Worm (Caenorhabditis elegans) whole organism, young adult: ENCODE data around the gene Y105C5A.15.
"Not testable (repeated sequence)": the region's sequence is repeated elsewhere in the genome, so short reads cannot be mapped to it uniquely, and the experiment has no call there.

Experiments used
- B0019.2 ChIP-seq: fragments of 200-800 bp; sonication (Bioruptor generic); conservative IDR thresholded peaks from 2 replicates; pipeline ENCODE4 v1.3.6; 2022; ENCODE audit warnings: missing genetic modification reagents, missing genetic modification characterization, missing compliant biosample characterization
- B0035.1 ChIP-seq: sonication (generic microtip); optimal IDR thresholded peaks from 2 replicates; lab custom pipeline; 2016; ENCODE audit warnings: missing genetic modification characterization, mild to moderate bottlenecking, missing compliant biosample characterization, missing genotype, missing genetic modification reagents
- D2030.7 ChIP-seq: fragments of 200-800 bp; sonication (Bioruptor generic); IDR thresholded peaks from 2 replicates; pipeline ENCODE4 v1.3.6; 2022; ENCODE audit warnings: missing genetic modification reagents, missing genetic modification characterization, missing compliant biosample characterization
- F37B4.10 ChIP-seq: fragments of 200-800 bp; sonication (Bioruptor generic); IDR thresholded peaks from 2 replicates; pipeline ENCODE4 v1.3.6; 2022; ENCODE audit warnings: missing genetic modification characterization, missing compliant biosample characterization
- T07F8.4 ChIP-seq: sonication (generic microtip); optimal IDR thresholded peaks from 2 replicates; lab custom pipeline; 2016; ENCODE audit warnings: mild to moderate bottlenecking, missing genetic modification characterization, moderate library complexity, missing compliant biosample characterization
- aptf-2 ChIP-seq: fragments of 200-800 bp; sonication (Bioruptor generic); conservative IDR thresholded peaks from 2 replicates; pipeline ENCODE4 v1.3.6; 2022; ENCODE audit warnings: missing genetic modification reagents, missing genetic modification characterization, missing compliant biosample characterization
- atf-7 ChIP-seq: sonication (generic microtip); optimal IDR thresholded peaks from 2 replicates; lab custom pipeline; 2017; ENCODE audit warnings: mild to moderate bottlenecking, missing genetic modification characterization, missing compliant biosample characterization
- attf-6 ChIP-seq: fragments of 200-800 bp; sonication (Bioruptor generic); IDR thresholded peaks from 2 replicates; pipeline ENCODE4 v1.3.6; 2022; ENCODE audit warnings: missing genetic modification reagents, missing genetic modification characterization, missing compliant biosample characterization
- cebp-1 ChIP-seq, 2 experiments: fragments of 200-800 bp in 1 of 2; sonication (Bioruptor generic) in 1 of 2; sonication (generic microtip) in 1 of 2; IDR thresholded peaks in 1 of 2; optimal IDR thresholded peaks in 1 of 2; 2 replicates each; pipeline versions ENCODE4 v1.3.6 to Lab custom; 2017 to 2022; ENCODE audit warnings: missing compliant biosample characterization in 2 of 2, missing genetic modification characterization in 2 of 2, mild to moderate bottlenecking in 1 of 2, missing genetic modification reagents in 1 of 2, moderate library complexity in 1 of 2
- chd-7 ChIP-seq: sonication (generic microtip); optimal IDR thresholded peaks from 2 replicates; lab custom pipeline; 2016; ENCODE audit warnings: mild to moderate bottlenecking, missing genetic modification characterization, moderate library complexity, missing compliant biosample characterization
- egl-44 ChIP-seq: fragments of 200-800 bp; sonication (Bioruptor generic); IDR thresholded peaks from 2 replicates; pipeline ENCODE4 v1.3.6; 2022; ENCODE audit warnings: missing genetic modification reagents, missing genetic modification characterization, missing compliant biosample characterization
- hmg-1.2 ChIP-seq: fragments of 200-800 bp; sonication (Bioruptor generic); IDR thresholded peaks from 2 replicates; pipeline ENCODE4 v1.3.6; 2022; ENCODE audit warnings: missing genetic modification reagents, missing genetic modification characterization, missing compliant biosample characterization
- hsf-1 ChIP-seq: fragments of 200-800 bp; sonication (Bioruptor generic); IDR thresholded peaks from 2 replicates; pipeline ENCODE4 v1.3.6; 2022; ENCODE audit warnings: missing genetic modification reagents, missing genetic modification characterization, missing compliant biosample characterization
- lin-26 ChIP-seq: fragments of 200-800 bp; sonication (Bioruptor generic); IDR thresholded peaks from 2 replicates; pipeline ENCODE4 v1.3.6; 2022; ENCODE audit warnings: missing genetic modification reagents, missing genetic modification characterization, missing compliant biosample characterization
- madf-6 ChIP-seq: fragments of 200-800 bp; sonication (Bioruptor generic); IDR thresholded peaks from 2 replicates; pipeline ENCODE4 v1.3.6; 2022; ENCODE audit warnings: missing genetic modification reagents, missing genetic modification characterization, missing compliant biosample characterization
- mel-28 ChIP-seq: sonication (generic microtip); optimal IDR thresholded peaks from 2 replicates; lab custom pipeline; 2016; ENCODE audit warnings: borderline replicate concordance, mild to moderate bottlenecking, missing genetic modification characterization, missing compliant biosample characterization
- nfya-1 ChIP-seq: sonication (generic microtip); optimal IDR thresholded peaks from 2 replicates; lab custom pipeline; 2017; ENCODE audit warnings: antibody characterized with exemption, missing compliant biosample characterization, missing genetic modification characterization, borderline replicate concordance; ENCODE audit not compliant: insufficient read depth
- nfyb-1 ChIP-seq: fragments of 200-800 bp; sonication (Bioruptor generic); IDR thresholded peaks from 2 replicates; pipeline ENCODE4 v1.3.6; 2022; ENCODE audit warnings: missing genetic modification reagents, missing genetic modification characterization, missing compliant biosample characterization
- nhr-120 ChIP-seq: fragments of 200-800 bp; sonication (Bioruptor generic); IDR thresholded peaks from 2 replicates; pipeline ENCODE4 v1.3.6; 2022; ENCODE audit warnings: missing genetic modification characterization, missing compliant biosample characterization
- nhr-80 ChIP-seq: sonication (generic microtip); optimal IDR thresholded peaks from 2 replicates; lab custom pipeline; 2016; ENCODE audit warnings: missing genetic modification characterization, missing compliant biosample characterization
- rcor-1 ChIP-seq: fragments of 200-800 bp; sonication (Bioruptor generic); IDR thresholded peaks from 2 replicates; pipeline ENCODE4 v1.3.6; 2022; ENCODE audit warnings: missing genetic modification reagents, missing genetic modification characterization, missing compliant biosample characterization
- rpc-1 ChIP-seq, 2 experiments: fragments of 150-350 bp in 1 of 2; sonication (generic microtip) in 1 of 2; optimal IDR thresholded peaks; 2 replicates each; lab custom pipeline; 2014 to 2018; ENCODE audit warnings: missing biosample characterization in 1 of 2, missing genetic modification characterization in 1 of 2, missing genetic modification reagents in 1 of 2, missing genotype in 1 of 2
- snpc-4 ChIP-seq, 5 experiments: fragments of 150-350 bp in 1 of 5; sonication (generic microtip) in 4 of 5; optimal IDR thresholded peaks; 2 replicates each; lab custom pipeline; 2014 to 2018; ENCODE audit warnings: missing genetic modification characterization in 5 of 5, missing biosample characterization in 3 of 5, antibody characterized with exemption in 2 of 5, mild to moderate bottlenecking in 2 of 5, missing compliant biosample characterization in 2 of 5, missing genotype in 2 of 5, moderate library complexity in 2 of 5, missing genetic modification reagents in 1 of 5
- tbp1 ChIP-seq: fragments of 200-800 bp; sonication (Bioruptor generic); optimal IDR thresholded peaks from 2 replicates; lab custom pipeline; 2018; ENCODE audit warnings: mild to moderate bottlenecking, missing genetic modification characterization, missing compliant biosample characterization
- tlf-1 ChIP-seq: fragments of 200-800 bp; sonication (Bioruptor generic); optimal IDR thresholded peaks from 2 replicates; lab custom pipeline; 2018; ENCODE audit warnings: mild to moderate bottlenecking, missing genetic modification characterization, missing compliant biosample characterization

Gene Y105C5A.15

DNA sequence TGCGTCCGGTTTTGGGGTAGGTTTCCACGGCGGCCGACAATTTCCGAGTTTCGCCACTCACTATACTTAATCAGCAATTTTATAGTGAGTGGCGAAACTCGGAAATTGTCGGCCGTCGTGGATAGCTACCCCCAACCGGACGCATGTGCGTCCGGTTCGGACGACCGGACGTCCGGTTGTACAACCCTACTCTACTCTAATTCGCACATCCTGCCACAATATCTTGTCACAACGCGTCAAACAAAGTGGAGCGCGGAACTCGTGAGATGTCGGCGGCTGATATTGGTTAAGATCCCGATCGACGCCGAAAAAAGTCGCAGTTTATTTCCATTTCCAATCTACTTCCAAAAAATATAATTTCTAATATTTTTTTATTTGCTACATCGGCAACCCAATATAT is 21.4 kb downstream of the Y105C5A.15 start:
- TF ChIP-seq snpc-4 (GFP tag; optimal IDR thresholded peaks at IDR 0.05; lab: Kevin White, UChicago) (peak; percentile 40), snpc-4 (tag; optimal IDR thresholded peaks at IDR 0.05; lab: Kevin White, UChicago) (peak in 3 of 4 experiments; percentile 44 to 92 (median 74)), hmg-1.2 (GFP tag; lab: Robert Waterston, UW) (0 out of 2 replicates have a peak, but pooled peaks have one; percentile 12), attf-6 (GFP tag; lab: Robert Waterston, UW) (peak; percentile 74; the same call in 1 of the 2 replicates)

DNA sequence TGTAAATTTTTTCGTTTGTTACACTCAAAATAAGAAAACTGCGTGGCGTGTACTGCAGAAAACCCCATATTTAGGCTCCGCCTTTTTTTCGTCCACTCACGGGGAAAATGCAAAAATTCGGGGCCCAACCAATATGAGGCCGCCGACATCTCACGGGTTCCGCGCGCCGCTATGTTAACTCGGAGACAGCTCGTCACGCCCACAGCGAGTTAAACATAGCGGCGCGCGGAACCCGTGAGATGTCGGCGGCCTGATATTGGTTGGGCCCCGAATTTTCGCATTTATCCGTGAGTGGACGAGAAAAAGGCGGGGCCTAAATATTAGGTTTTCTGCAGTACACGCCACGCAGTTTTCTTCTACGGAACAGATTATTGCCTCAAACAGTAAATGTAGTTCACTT is 24.7 kb downstream of the Y105C5A.15 start:
- not testable (repeated sequence) for TF ChIP-seq snpc-4 (GFP tag; optimal IDR thresholded peaks at IDR 0.05; lab: Kevin White, UChicago)
- TF ChIP-seq snpc-4 (tag; optimal IDR thresholded peaks at IDR 0.05; lab: Kevin White, UChicago) = peak in 3 of 4 experiments; percentile 5 to 84 (median 52)

DNA sequence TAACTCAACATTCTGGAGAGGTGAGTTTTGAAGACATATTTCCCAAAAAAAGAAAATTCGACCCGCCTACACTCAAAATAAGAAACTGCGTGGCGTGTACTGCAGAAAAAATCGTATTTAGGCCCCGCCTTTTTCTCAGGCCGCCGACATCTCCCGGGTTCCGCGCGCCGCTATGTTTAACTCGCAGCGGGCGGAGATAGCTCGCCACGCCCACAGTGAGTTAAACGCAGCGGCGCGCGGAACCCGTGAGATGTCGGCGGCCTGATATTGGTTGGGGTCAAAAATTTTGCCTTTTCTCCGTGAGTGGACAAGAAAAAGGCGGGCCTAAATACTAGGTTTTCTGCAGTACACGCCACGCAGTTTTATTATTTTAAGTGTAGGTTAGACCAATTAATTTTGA is 29.4 kb downstream of the Y105C5A.15 start:
- TF ChIP-seq nfya-1 = no peak
- no peak for TF ChIP-seq tlf-1
- no peak for TF ChIP-seq mel-28 (tag; lab: Kevin White, UChicago)
- TF ChIP-seq aptf-2 (GFP tag; lab: Robert Waterston, UW) = no peak
- TF ChIP-seq snpc-4 (GFP tag; optimal IDR thresholded peaks at IDR 0.05; lab: Kevin White, UChicago) = no peak
- peak in 3 of 4 experiments; percentile 9 to 90 (median 67) for TF ChIP-seq snpc-4 (tag; optimal IDR thresholded peaks at IDR 0.05; lab: Kevin White, UChicago)
- TF ChIP-seq cebp-1 (GFP tag; IDR thresholded peaks at IDR 0.05; lab: Robert Waterston, UW) = no peak
- no peak for TF ChIP-seq cebp-1 (tag; optimal IDR thresholded peaks at IDR 0.05; lab: Kevin White, UChicago)
- TF ChIP-seq atf-7 (tag; lab: Kevin White, UChicago) = no peak
- no peak for TF ChIP-seq lin-26
- no peak for TF ChIP-seq B0035.1
- no peak for TF ChIP-seq chd-7 (tag; lab: Kevin White, UChicago)
- no peak for TF ChIP-seq T07F8.4 (tag; lab: Kevin White, UChicago)
- 0 out of 2 replicates have a peak, but pooled peaks have one; percentile 7 for TF ChIP-seq attf-6 (GFP tag; lab: Robert Waterston, UW)
- TF ChIP-seq madf-6 = no peak

DNA sequence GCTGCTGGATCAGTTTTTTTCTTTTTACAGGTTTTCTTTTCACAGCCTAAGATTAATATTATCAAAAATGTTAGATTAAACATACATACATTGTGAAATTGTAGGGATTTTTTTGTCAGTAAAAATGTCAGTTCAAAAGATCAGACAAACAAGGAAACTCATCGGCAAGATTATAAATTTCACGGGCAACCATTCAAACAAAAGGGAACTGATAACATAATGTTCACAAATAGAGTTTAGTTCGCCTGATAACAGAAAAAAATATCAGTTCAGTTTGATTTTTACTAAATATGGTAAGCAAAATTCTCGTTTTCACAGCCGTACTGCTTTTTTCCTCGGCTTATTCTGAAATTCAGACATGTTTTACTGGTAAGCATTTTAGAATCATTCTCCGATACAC is 37.2 kb downstream of the Y105C5A.15 start:
- TF ChIP-seq nhr-80 (tag; lab: Kevin White, UChicago) (peak; percentile 30), F37B4.10 (no peak)

DNA sequence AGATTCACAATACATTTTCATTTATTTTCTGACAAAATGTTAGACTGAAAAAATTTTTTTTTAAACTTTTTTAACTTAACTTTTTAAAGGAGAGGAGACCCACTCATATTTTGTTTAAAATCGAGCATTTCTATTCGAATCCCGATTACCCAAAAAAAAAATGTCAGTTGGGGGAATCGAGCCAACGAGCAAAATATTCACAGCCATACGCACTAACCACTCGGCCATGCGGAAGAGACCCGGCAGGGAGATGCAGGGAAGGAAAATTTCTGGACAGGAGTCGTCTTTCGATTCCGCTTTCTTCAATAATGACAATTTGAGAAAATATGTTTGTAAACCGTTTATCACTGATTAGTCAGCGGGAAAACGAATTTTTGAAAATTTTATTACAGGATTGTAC is 40.6 kb downstream of the Y105C5A.15 start:
- TF ChIP-seq rcor-1 (peak; percentile 32; the same call in 1 of the 2 replicates), D2030.7 (0 out of 2 replicates have a peak, but pooled peaks have one; percentile 23), rpc-1 (tag; optimal IDR thresholded peaks at IDR 0.05; lab: Kevin White, UChicago) (peak; percentile 16), egl-44 (GFP tag; lab: Robert Waterston, UW) (peak; percentile 52; the same call in 1 of the 2 replicates), attf-6 (GFP tag; lab: Robert Waterston, UW) (peak; percentile 99), snpc-4 (tag; optimal IDR thresholded peaks at IDR 0.05; lab: Kevin White, UChicago) (peak in 1 of 4 experiments; percentile 73), tbp1 (GFP tag; lab: Kevin White, UChicago) (peak; percentile 44), hsf-1 (GFP tag; lab: Robert Waterston, UW) (peak; percentile 81), hmg-1.2 (GFP tag; lab: Robert Waterston, UW) (peak; percentile 61), nfyb-1 (GFP tag; lab: Robert Waterston, UW) (peak; percentile 66; the same call in 1 of the 2 replicates), nhr-120 (0 out of 2 replicates have a peak, but pooled peaks have one; percentile 34), B0019.2 (GFP tag; lab: Robert Waterston, UW) (0 out of 2 replicates have a peak, but pooled peaks have one; percentile 10)
- TF ChIP-seq rpc-1 (optimal IDR thresholded peaks at IDR 0.05; lab: Kevin White, UChicago); snpc-4 (GFP tag; optimal IDR thresholded peaks at IDR 0.05; lab: Kevin White, UChicago): not testable (repeated sequence)
